Fruit fly (Drosophila melanogaster) whole organism, wandering third instar larva: ENCODE measurements around the gene Sf3a1.
A peak's percentile ranks its signal among the peaks of the same experiment; 100 is the strongest.
"Not testable (repeated sequence)": the region's sequence is repeated elsewhere in the genome, so short reads cannot be mapped to it uniquely, and the experiment has no call there.

Source experiments
- Abd-B ChIP-seq: fragments of >200 bp; optimal IDR thresholded peaks from 2 replicates; lab custom pipeline; 2017; ENCODE audit warnings: missing biosample characterization, missing genetic modification characterization
- CG32264 ChIP-seq: fragments of 200-800 bp; sonication (Bioruptor generic); optimal IDR thresholded peaks from 2 replicates; lab custom pipeline; 2016; ENCODE audit warnings: missing biosample characterization, missing genetic modification characterization
- CG9705 ChIP-seq: fragments of 200-800 bp; sonication (Bioruptor generic); optimal IDR thresholded peaks from 2 replicates; lab custom pipeline; 2018; ENCODE audit warnings: missing biosample characterization, mild to moderate bottlenecking, missing genetic modification characterization
- CrebA ChIP-seq: fragments of 200-800 bp; sonication (Bioruptor generic); optimal IDR thresholded peaks from 2 replicates; lab custom pipeline; 2016; ENCODE audit warnings: missing biosample characterization, mild to moderate bottlenecking, missing genetic modification characterization, borderline replicate concordance
- Dfd ChIP-seq: fragments of >200 bp; optimal IDR thresholded peaks from 2 replicates; lab custom pipeline; 2017; ENCODE audit warnings: missing biosample characterization, missing genetic modification characterization
- Dif ChIP-seq: fragments of 200-275, 200-300 bp; sonication (Bioruptor generic); optimal IDR thresholded peaks from 2 replicates; lab custom pipeline; 2018; ENCODE audit warnings: missing biosample characterization, missing genetic modification characterization; ENCODE audit not compliant: partially characterized antibody
- GATAd ChIP-seq: sonication (Bioruptor generic); optimal IDR thresholded peaks from 2 replicates; lab custom pipeline; 2016; ENCODE audit warnings: missing biosample characterization, missing genetic modification characterization
- HLH106 ChIP-seq: fragments of 200-800 bp; optimal IDR thresholded peaks from 3 replicates; lab custom pipeline; 2019; ENCODE audit warnings: missing biosample characterization, mild to moderate bottlenecking, missing genetic modification characterization, moderate library complexity
- Hnf4 ChIP-seq: fragments of 200-800 bp; sonication (Bioruptor generic); optimal IDR thresholded peaks from 2 replicates; lab custom pipeline; 2016; ENCODE audit warnings: missing biosample characterization, mild to moderate bottlenecking, missing genetic modification characterization
- Hr78 ChIP-seq: fragments of >200 bp; optimal IDR thresholded peaks from 2 replicates; lab custom pipeline; 2017; ENCODE audit warnings: missing biosample characterization, missing genetic modification characterization
- Hr83 ChIP-seq: fragments of 200-300 bp; sonication (Bioruptor generic); optimal IDR thresholded peaks from 2 replicates; lab custom pipeline; 2016; ENCODE audit warnings: missing biosample characterization, mild to moderate bottlenecking, missing genetic modification characterization, moderate library complexity; ENCODE audit not compliant: poor library complexity, severe bottlenecking
- Jra ChIP-seq: sonication (Bioruptor generic); optimal IDR thresholded peaks from 2 replicates; lab custom pipeline; 2016; ENCODE audit warnings: missing biosample characterization, missing genetic modification characterization
- Mio ChIP-seq: sonication (Bioruptor generic); optimal IDR thresholded peaks from 2 replicates; lab custom pipeline; 2016; ENCODE audit warnings: missing biosample characterization, missing genetic modification characterization
- Myc ChIP-seq: fragments of >200 bp; optimal IDR thresholded peaks from 2 replicates; lab custom pipeline; 2017
- N ChIP-seq: fragments of >200 bp; optimal IDR thresholded peaks from 2 replicates; lab custom pipeline; 2018; ENCODE audit warnings: missing biosample characterization, missing external identifiers, missing genetic modification characterization
- Rel ChIP-seq, 2 experiments: fragments of 200-800 bp; sonication (Bioruptor generic) in 1 of 2; optimal IDR thresholded peaks; 2 replicates in 1 of 2; 3 replicates in 1 of 2; lab custom pipeline; 2016 to 2019; ENCODE audit warnings: mild to moderate bottlenecking in 2 of 2, missing biosample characterization in 2 of 2, missing genetic modification characterization in 2 of 2, moderate library complexity in 1 of 2
- Sp1 ChIP-seq: fragments of 200-800 bp; sonication (Bioruptor generic); optimal IDR thresholded peaks from 3 replicates; lab custom pipeline; 2019; ENCODE audit warnings: missing biosample characterization, mild to moderate bottlenecking, missing genetic modification characterization, moderate library complexity
- Vsx2 ChIP-seq: fragments of 200-300, 225-300 bp; sonication (Bioruptor generic); optimal IDR thresholded peaks from 2 replicates; lab custom pipeline; 2018; ENCODE audit warnings: missing biosample characterization, missing genetic modification characterization; ENCODE audit not compliant: partially characterized antibody
- br ChIP-seq: fragments of 200-800 bp; sonication (Bioruptor generic); optimal IDR thresholded peaks from 2 replicates; lab custom pipeline; 2016; ENCODE audit warnings: missing biosample characterization, missing genetic modification characterization
- brk ChIP-seq: fragments of 200-800 bp; sonication (Bioruptor generic); optimal IDR thresholded peaks from 2 replicates; lab custom pipeline; 2016; ENCODE audit warnings: missing biosample characterization, mild to moderate bottlenecking, missing genetic modification characterization
- dl ChIP-seq, 2 experiments: fragments of 175-275, 200-275 bp in 1 of 2; fragments of 200-275 bp in 1 of 2; sonication (Bioruptor generic); optimal IDR thresholded peaks; lab custom pipeline; 2018; ENCODE audit warnings: mild to moderate bottlenecking in 2 of 2, missing biosample characterization in 2 of 2, missing genetic modification characterization in 2 of 2, moderate library complexity in 2 of 2; ENCODE audit not compliant: partially characterized antibody in 2 of 2, insufficient read depth in 1 of 2
- dmrt93B ChIP-seq: fragments of 200-800 bp; sonication (Bioruptor generic); optimal IDR thresholded peaks from 2 replicates; lab custom pipeline; 2018; ENCODE audit warnings: missing biosample characterization, mild to moderate bottlenecking, missing genetic modification characterization
- dsf ChIP-seq: sonication (Bioruptor generic); optimal IDR thresholded peaks from 2 replicates; lab custom pipeline; 2016; ENCODE audit warnings: missing biosample characterization, missing genetic modification characterization, borderline replicate concordance
- ey ChIP-seq: fragments of 200-800 bp; sonication (Bioruptor generic); optimal IDR thresholded peaks from 2 replicates; lab custom pipeline; 2016; ENCODE audit warnings: missing biosample characterization, missing genetic modification characterization
- foxo ChIP-seq, 2 experiments: fragments of 200-800 bp; sonication (Bioruptor generic); optimal IDR thresholded peaks; 2 replicates in 1 of 2; 3 replicates in 1 of 2; lab custom pipeline; 2016 to 2017; ENCODE audit warnings: missing biosample characterization in 2 of 2, missing genetic modification characterization in 2 of 2
- fru ChIP-seq: fragments of 200-800 bp; sonication (Bioruptor generic); optimal IDR thresholded peaks from 3 replicates; lab custom pipeline; 2016; ENCODE audit warnings: missing biosample characterization, mild to moderate bottlenecking, missing genetic modification characterization
- h ChIP-seq: fragments of 200-800 bp; sonication (Bioruptor generic); optimal IDR thresholded peaks from 3 replicates; lab custom pipeline; 2016; ENCODE audit warnings: missing biosample characterization, mild to moderate bottlenecking, missing genetic modification characterization
- jim ChIP-seq: fragments of 175-275, 200-325 bp; sonication (Bioruptor generic); optimal IDR thresholded peaks from 2 replicates; lab custom pipeline; 2016; ENCODE audit warnings: missing biosample characterization, mild to moderate bottlenecking, missing genetic modification characterization
- lola ChIP-seq: fragments of >200 bp; optimal IDR thresholded peaks from 2 replicates; lab custom pipeline; 2017; ENCODE audit warnings: missing biosample characterization, missing genetic modification characterization
- pan ChIP-seq: fragments of >200 bp; optimal IDR thresholded peaks from 2 replicates; lab custom pipeline; 2017
- psq ChIP-seq: fragments of 200-800 bp; sonication (Bioruptor generic); optimal IDR thresholded peaks from 3 replicates; lab custom pipeline; 2017; ENCODE audit warnings: missing biosample characterization, mild to moderate bottlenecking, missing genetic modification characterization, moderate library complexity
- rgr ChIP-seq: fragments of 200-800 bp; sonication (Bioruptor generic); optimal IDR thresholded peaks from 3 replicates; lab custom pipeline; 2016; ENCODE audit warnings: missing biosample characterization, mild to moderate bottlenecking, missing genetic modification characterization
- sage ChIP-seq: fragments of 200-800 bp; sonication (Bioruptor generic); optimal IDR thresholded peaks from 2 replicates; lab custom pipeline; 2016; ENCODE audit warnings: missing biosample characterization, mild to moderate bottlenecking, missing genetic modification characterization
- sv ChIP-seq: fragments of 200-800 bp; sonication (Bioruptor generic); optimal IDR thresholded peaks from 3 replicates; lab custom pipeline; 2016; ENCODE audit warnings: missing biosample characterization, missing genetic modification characterization
- tai ChIP-seq: sonication (Bioruptor generic); optimal IDR thresholded peaks from 2 replicates; lab custom pipeline; 2016; ENCODE audit warnings: missing biosample characterization, missing genetic modification characterization
- usp ChIP-seq: fragments of >200 bp; optimal IDR thresholded peaks from 2 replicates; lab custom pipeline; 2017; ENCODE audit warnings: missing biosample characterization, missing genetic modification characterization
- woc ChIP-seq: sonication (Bioruptor generic); optimal IDR thresholded peaks from 2 replicates; lab custom pipeline; 2016; ENCODE audit warnings: missing biosample characterization, mild to moderate bottlenecking, missing genetic modification characterization

Sf3a1 gene

dm6 chr3R:16996059-16996959 lies 5.8 kb downstream of the Sf3a1 start, which contains the start of the genes EMC2A and CG3534:
TSS of gene EMC2A (minus strand) at chr3R:16996071.
TSS of gene CG3534 (plus strand) at chr3R:16996446.
- TF ChIP-seq sage (GFP tag; lab: Kevin White, UChicago) (no peak), tai (GFP tag; lab: Kevin White, UChicago) (no peak), Myc (lab: Kevin White, UChicago) (no peak), woc (GFP tag; lab: Kevin White, UChicago) (peak; percentile 39), fru (GFP tag; lab: Kevin White, UChicago) (peak; percentile 46), rgr (no peak), Dif (GFP tag; lab: Kevin White, UChicago) (no peak), Vsx2 (GFP tag; lab: Kevin White, UChicago) (no peak), CG32264 (GFP tag; lab: Kevin White, UChicago) (peak; percentile 20), dsf (GFP tag; lab: Kevin White, UChicago) (no peak), Hnf4 (GFP tag; lab: Kevin White, UChicago) (no peak), GATAd (no peak), h (GFP tag; lab: Kevin White, UChicago) (peak; percentile 41), psq (no peak), Dfd (GFP tag; lab: Kevin White, UChicago) (no peak), N (GFP tag; lab: Kevin White, UChicago) (no peak), Mio (no peak), Abd-B (GFP tag; lab: Kevin White, UChicago) (no peak), dl (GFP tag; optimal IDR thresholded peaks at IDR 0.05; lab: Kevin White, UChicago; ENCODE audit: insufficient read depth in 1 of 2, partially characterized antibody in 2 of 2) (no peak), brk (GFP tag; lab: Kevin White, UChicago) (no peak), ey (GFP tag; lab: Kevin White, UChicago) (no peak), HLH106 (tag; lab: Kevin White, UChicago) (peak; percentile 52), Sp1 (peak; percentile 49), Jra (no peak), CG9705 (GFP tag; lab: Kevin White, UChicago) (peak; percentile 14), pan (lab: Kevin White, UChicago) (no peak), foxo (GFP tag; optimal IDR thresholded peaks at IDR 0.05; lab: Kevin White, UChicago) (peak in 1 of 2 experiments; percentile 59), dmrt93B (GFP tag; lab: Kevin White, UChicago) (no peak), sv (GFP tag; lab: Kevin White, UChicago) (no peak), jim (GFP tag; lab: Kevin White, UChicago) (no peak), CrebA (GFP tag; lab: Kevin White, UChicago) (no peak), br (GFP tag; lab: Kevin White, UChicago) (no peak)

- not testable (repeated sequence) for TF ChIP-seq fru, CG32264, Abd-B (GFP tag; lab: Kevin White, UChicago)
Observed at dm6 chr3R:16992716-16993115, 9.4 kb downstream of the Sf3a1 start, which contains the start of gene CG31274. TSS of gene CG31274 (plus strand) at chr3R:16993016.

- peak; percentile 15 for TF ChIP-seq dmrt93B (GFP tag; lab: Kevin White, UChicago)
- no peak for TF ChIP-seq Hr78 (GFP tag; lab: Kevin White, UChicago)
- peak; percentile 84 for TF ChIP-seq Hr83 (GFP tag; lab: Kevin White, UChicago)
- no peak for TF ChIP-seq lola
- no peak for TF ChIP-seq dsf (GFP tag; lab: Kevin White, UChicago)
- peak; percentile 59 for TF ChIP-seq br (GFP tag; lab: Kevin White, UChicago)
- no peak for TF ChIP-seq Dfd (GFP tag; lab: Kevin White, UChicago)
- peak; percentile 76 for TF ChIP-seq woc (GFP tag; lab: Kevin White, UChicago)
- TF ChIP-seq sv (GFP tag; lab: Kevin White, UChicago), result no peak
- TF ChIP-seq GATAd, result no peak
- no peak for TF ChIP-seq usp
- TF ChIP-seq Mio, result peak; percentile 8
- no peak for TF ChIP-seq CrebA (GFP tag; lab: Kevin White, UChicago)
- TF ChIP-seq HLH106 (tag; lab: Kevin White, UChicago), result peak; percentile 56
- peak; percentile 77 for TF ChIP-seq Hnf4 (GFP tag; lab: Kevin White, UChicago)
- TF ChIP-seq Myc (lab: Kevin White, UChicago), result peak; percentile 61
- no peak for TF ChIP-seq N (GFP tag; lab: Kevin White, UChicago)
- peak; percentile 67 for TF ChIP-seq Jra
- TF ChIP-seq CG32264 (GFP tag; lab: Kevin White, UChicago), result peak; percentile 54
- no peak for TF ChIP-seq Dif (GFP tag; lab: Kevin White, UChicago)
- peak; percentile 46 for TF ChIP-seq rgr
- peak; percentile 16 for TF ChIP-seq Sp1
- TF ChIP-seq Rel (GFP tag; optimal IDR thresholded peaks at IDR 0.05; lab: Kevin White, UChicago), result no peak
- peak; percentile 9 for TF ChIP-seq Rel (tag; optimal IDR thresholded peaks at IDR 0.05; lab: Kevin White, UChicago)
- no peak for TF ChIP-seq tai (GFP tag; lab: Kevin White, UChicago)
- TF ChIP-seq fru (GFP tag; lab: Kevin White, UChicago), result peak; percentile 57
- TF ChIP-seq brk (GFP tag; lab: Kevin White, UChicago), result no peak
- no peak for TF ChIP-seq Abd-B (GFP tag; lab: Kevin White, UChicago)
- no peak for TF ChIP-seq sage (GFP tag; lab: Kevin White, UChicago)
- no peak for TF ChIP-seq dl (GFP tag; optimal IDR thresholded peaks at IDR 0.05; lab: Kevin White, UChicago; ENCODE audit: insufficient read depth in 1 of 2, partially characterized antibody in 2 of 2)
- no peak for TF ChIP-seq psq
- peak; percentile 53 for TF ChIP-seq h (GFP tag; lab: Kevin White, UChicago)
- peak; percentile 24 for TF ChIP-seq CG9705 (GFP tag; lab: Kevin White, UChicago)
- TF ChIP-seq ey (GFP tag; lab: Kevin White, UChicago), result peak; percentile 21
- TF ChIP-seq jim (GFP tag; lab: Kevin White, UChicago), result no peak
- no peak for TF ChIP-seq Vsx2 (GFP tag; lab: Kevin White, UChicago)
Observed at dm6 chr3R:16991781-16992180, 10.4 kb downstream of the Sf3a1 start, which contains the start of gene EMC2B. TSS of gene EMC2B (minus strand) at chr3R:16991878.
